Worm (Caenorhabditis elegans): Measurements from ENCODE around the gene K09C6.10.

The K09C6.10 gene

ce11 chrV:802726-803125, 36.5 kb upstream of the K09C6.10 start:
- TF ChIP-seq tbx-2 (tag; optimal IDR thresholded peaks at IDR 0.05) (no peak), ceh-2 (tag; optimal IDR thresholded peaks at IDR 0.05) (no peak), pros-1 (tag; optimal IDR thresholded peaks at IDR 0.05) (no peak), K02D7.2 (tag; optimal IDR thresholded peaks at IDR 0.05) (no peak), odd-2 (tag; optimal IDR thresholded peaks at IDR 0.05) (no peak), ama-1 (optimal IDR thresholded peaks at IDR 0.05) (no peak), ceh-48 (tag; optimal IDR thresholded peaks at IDR 0.05) (no peak), dve-1 (tag; optimal IDR thresholded peaks at IDR 0.05) (no peak), ceh-24 (tag; optimal IDR thresholded peaks at IDR 0.05) (no peak), elt-4 (tag; optimal IDR thresholded peaks at IDR 0.05) (no peak), ceh-45 (GFP tag; IDR thresholded peaks at IDR 0.05) (no peak), eyg-1 (tag; optimal IDR thresholded peaks at IDR 0.05) (no peak), pha-2 (tag; optimal IDR thresholded peaks at IDR 0.05) (no peak)

- no peak for TF ChIP-seq pat-9 (tag; optimal IDR thresholded peaks at IDR 0.05)
- no peak for TF ChIP-seq C08G9.2 (tag; optimal IDR thresholded peaks at IDR 0.05)
- TF ChIP-seq pros-1 (tag; optimal IDR thresholded peaks at IDR 0.05), result no peak
- TF ChIP-seq ttx-3 (tag; optimal IDR thresholded peaks at IDR 0.05), result no peak
- TF ChIP-seq ceh-34 (tag; optimal IDR thresholded peaks at IDR 0.05), result no peak
- no peak for TF ChIP-seq nhr-232 (tag; optimal IDR thresholded peaks at IDR 0.05)
- TF ChIP-seq unc-42 (tag; optimal IDR thresholded peaks at IDR 0.05), result no peak
- TF ChIP-seq T23F11.4 (GFP tag; optimal IDR thresholded peaks at IDR 0.05), result no peak
- no peak for TF ChIP-seq hlh-13 (GFP tag; optimal IDR thresholded peaks at IDR 0.05)
Measured at ce11 chrV:803472-803871, 35.7 kb upstream of the K09C6.10 start.

ce11 chrV:804485-804884, 34.7 kb upstream of the K09C6.10 start, which contains the start of gene nhr-270:
TSS of gene nhr-270 (minus strand) at chrV:804741.
- TF ChIP-seq ttx-3 (tag; optimal IDR thresholded peaks at IDR 0.05) (no peak), syd-9 (tag; optimal IDR thresholded peaks at IDR 0.05) (no peak), C38D4.7 (GFP tag; optimal IDR thresholded peaks at IDR 0.05) (no peak), ahr-1 (tag; optimal IDR thresholded peaks at IDR 0.05) (no peak), ceh-45 (GFP tag; IDR thresholded peaks at IDR 0.05) (no peak), ceh-48 (tag; optimal IDR thresholded peaks at IDR 0.05) (no peak), pag-3 (tag; optimal IDR thresholded peaks at IDR 0.05; ENCODE audit: borderline replicate concordance) (no peak), pros-1 (tag; optimal IDR thresholded peaks at IDR 0.05) (no peak), odd-2 (tag; optimal IDR thresholded peaks at IDR 0.05) (no peak), pha-4 (tag; optimal IDR thresholded peaks at IDR 0.05) (no peak), che-1 (tag; optimal IDR thresholded peaks at IDR 0.05) (no peak), eyg-1 (tag; optimal IDR thresholded peaks at IDR 0.05) (no peak), rnt-1 (tag; optimal IDR thresholded peaks at IDR 0.05) (no peak), ceh-14 (tag; optimal IDR thresholded peaks at IDR 0.05) (no peak), ets-4 (tag; optimal IDR thresholded peaks at IDR 0.05) (no peak), ceh-6 (GFP tag; optimal IDR thresholded peaks at IDR 0.05) (no peak)

- TF ChIP-seq ceh-6 (GFP tag; optimal IDR thresholded peaks at IDR 0.05), result no peak
Measured at ce11 chrV:808260-808659, 31.0 kb upstream of the K09C6.10 start.

ce11 chrV:810281-810862, 28.8 kb upstream of the K09C6.10 start, which contains the start of gene R13D11.4:
TSS of gene R13D11.4 (plus strand) at chrV:810812.
- TF ChIP-seq unc-42 (tag; optimal IDR thresholded peaks at IDR 0.05) (peak; percentile 74), ceh-24 (tag; optimal IDR thresholded peaks at IDR 0.05) (no peak)

ce11 chrV:813101-813500, 26.1 kb upstream of the K09C6.10 start, which contains the start of gene R13D11.10:
TSS of gene R13D11.10 (minus strand) at chrV:813201.
- TF ChIP-seq lim-6 (tag; optimal IDR thresholded peaks at IDR 0.05) (no peak), ceh-6 (GFP tag; optimal IDR thresholded peaks at IDR 0.05) (no peak), pros-1 (tag; optimal IDR thresholded peaks at IDR 0.05) (no peak), C38D4.7 (GFP tag; optimal IDR thresholded peaks at IDR 0.05) (no peak)

All from whole organism, late embryonic.